Comparison of ENCODE assay signal across 2 worm cellular contexts in genomic region chrV:16742123-16742522, ce11.
A peak's percentile ranks its signal among the peaks of the same experiment; 100 is the strongest.
TF ChIP-seq lines count a peak whose summit lies in the region.

Gene T25E12.6 (plus strand): TSS chrV:16742423.

TF ChIP-seq in whole organism, L4 larva, 104 proteins besides CTCF, POLR2A, EP300 and RAD21:
- TF ChIP-seq lim-7 (GFP tag; IDR thresholded peaks at IDR 0.05; lab: Robert Waterston, UW), result no peak
- TF ChIP-seq aha-1 (tag; lab: Kevin White, UChicago), result peak; percentile 67
- no peak for TF ChIP-seq ZK546.5 (tag; optimal IDR thresholded peaks at IDR 0.05; lab: Kevin White, UChicago)

TF ChIP-seq in whole organism, mixed stage, embryonic, 35 proteins besides CTCF, POLR2A, EP300 and RAD21:
- peak; percentile 25 for TF ChIP-seq ceh-39 (tag; optimal IDR thresholded peaks at IDR 0.05; lab: Kevin White, UChicago)
- no peak for TF ChIP-seq drap-1 (GFP tag; optimal IDR thresholded peaks at IDR 0.05; lab: Kevin White, UChicago)
- TF ChIP-seq zip-8 (tag; optimal IDR thresholded peaks at IDR 0.05; lab: Kevin White, UChicago), result peak; percentile 41
- no peak for TF ChIP-seq bed-3 (GFP tag; optimal IDR thresholded peaks at IDR 0.05; lab: Kevin White, UChicago)
- TF ChIP-seq ham-2 (GFP tag; optimal IDR thresholded peaks at IDR 0.05; lab: Kevin White, UChicago), result no peak
- TF ChIP-seq cnd-1 (tag; optimal IDR thresholded peaks at IDR 0.05; lab: Kevin White, UChicago), result peak; percentile 46
TF ChIP-seq in whole organism, mixed stage, embryonic: peak in this region for 3.
